Worm (Caenorhabditis elegans) whole organism, L4 larva: Measurements from ENCODE around the gene Y47D7A.2.

Experiments used
- ZK546.5 ChIP-seq, 2 experiments: sonication (generic microtip); optimal IDR thresholded peaks; 2 replicates each; lab custom pipeline; 2017; ENCODE audit warnings: missing biosample characterization in 2 of 2, missing genetic modification characterization in 2 of 2
- ama-1 ChIP-seq: fragments of 150-350 bp; optimal IDR thresholded peaks from 2 replicates; lab custom pipeline; 2014; ENCODE audit warnings: inconsistent platforms, mixed read lengths
- ceh-82 ChIP-seq: sonication (generic microtip); optimal IDR thresholded peaks from 2 replicates; lab custom pipeline; 2017; ENCODE audit warnings: missing biosample characterization, missing genetic modification characterization
- lin-38 ChIP-seq: fragments of 200-800 bp; sonication (Bioruptor generic); IDR thresholded peaks from 2 replicates; pipeline ENCODE4 v1.3.6; 2022; ENCODE audit warnings: missing genetic modification reagents, missing genetic modification characterization, missing compliant biosample characterization
- nhr-102 ChIP-seq: sonication (generic microtip); optimal IDR thresholded peaks from 2 replicates; lab custom pipeline; 2016; ENCODE audit warnings: mild to moderate bottlenecking, missing genetic modification characterization, moderate library complexity, missing compliant biosample characterization
- nhr-11 ChIP-seq: fragments of 150-350 bp; optimal IDR thresholded peaks from 2 replicates; lab custom pipeline; 2014; ENCODE audit warnings: missing biosample characterization, missing genetic modification characterization
- nhr-237 ChIP-seq: sonication (generic microtip); optimal IDR thresholded peaks from 2 replicates; lab custom pipeline; 2017; ENCODE audit warnings: missing biosample characterization, missing genetic modification characterization
- pqm-1 ChIP-seq: sonication (generic microtip); optimal IDR thresholded peaks from 2 replicates; lab custom pipeline; 2017; ENCODE audit warnings: missing biosample characterization, missing genetic modification characterization
- rbr-2 ChIP-seq: sonication (generic microtip); optimal IDR thresholded peaks from 2 replicates; lab custom pipeline; 2016; ENCODE audit warnings: missing genotype, missing genetic modification characterization, missing compliant biosample characterization
- spr-3 ChIP-seq: fragments of 200-800 bp; sonication (Bioruptor generic); optimal IDR thresholded peaks from 2 replicates; lab custom pipeline; 2018; ENCODE audit warnings: mild to moderate bottlenecking, missing genetic modification characterization, missing compliant biosample characterization
- unc-39 ChIP-seq: sonication (generic microtip); optimal IDR thresholded peaks from 2 replicates; lab custom pipeline; 2017; ENCODE audit warnings: missing biosample characterization, missing genetic modification characterization
- vab-7 ChIP-seq: fragments of 200-800 bp; sonication (Bioruptor generic); IDR thresholded peaks from 2 replicates; pipeline ENCODE4 v1.3.6; 2022; ENCODE audit warnings: missing genetic modification reagents, missing genetic modification characterization, missing compliant biosample characterization
- zfp-2 ChIP-seq: sonication (generic microtip); optimal IDR thresholded peaks from 2 replicates; lab custom pipeline; 2016; ENCODE audit warnings: mild to moderate bottlenecking, missing genetic modification characterization, missing compliant biosample characterization
- ztf-11 ChIP-seq: fragments of 150-350 bp; optimal IDR thresholded peaks from 2 replicates; lab custom pipeline; 2014; ENCODE audit warnings: missing biosample characterization, missing genetic modification characterization

DNA sequence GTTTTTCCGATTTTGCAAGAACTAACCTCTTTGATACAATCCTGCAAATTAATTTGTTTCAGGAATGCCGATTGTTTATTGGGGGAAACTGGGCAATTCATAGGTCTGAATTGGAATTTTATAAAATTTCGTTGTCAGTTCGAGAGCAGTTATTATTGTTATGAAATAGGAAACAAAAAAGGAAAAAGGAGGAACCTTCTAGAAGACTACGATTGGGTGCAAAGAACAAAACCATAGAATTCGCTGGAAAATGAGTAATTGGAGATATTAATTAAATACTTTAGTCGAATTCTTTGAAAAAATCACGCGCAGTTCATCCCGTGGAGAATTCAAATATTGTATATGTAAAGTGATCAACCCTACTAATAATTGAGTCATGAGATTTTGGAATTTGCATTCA, 32.7 kb upstream of the Y47D7A.2 start, which contains the start of gene F13A2.9:
- TF ChIP-seq rbr-2 (tag; lab: Kevin White, UChicago) (no peak), nhr-11 (tag; lab: Kevin White, UChicago) (no peak), pqm-1 (tag; lab: Kevin White, UChicago) (no peak), lin-38 (GFP tag; lab: Robert Waterston, UW) (no peak), spr-3 (no peak), nhr-102 (tag; lab: Kevin White, UChicago) (no peak), ceh-82 (tag; lab: Kevin White, UChicago) (no peak), nhr-237 (tag; lab: Kevin White, UChicago) (no peak), vab-7 (GFP tag; lab: Robert Waterston, UW) (no peak), zfp-2 (tag; lab: Kevin White, UChicago) (no peak), ama-1 (lab: Kevin White, UChicago) (no peak), unc-39 (tag; lab: Kevin White, UChicago) (no peak), ztf-11 (no peak), ZK546.5 (tag; optimal IDR thresholded peaks at IDR 0.05; lab: Kevin White, UChicago) (no peak)
